Worm (Caenorhabditis elegans) whole organism, L4 larva: ENCODE data around the gene grd-9.

Experiments
- F49E8.2 ChIP-seq: sonication (generic microtip); optimal IDR thresholded peaks from 2 replicates; lab custom pipeline; 2016; ENCODE audit warnings: missing compliant biosample characterization, mild to moderate bottlenecking, missing genetic modification characterization, borderline replicate concordance
- T20F7.1 ChIP-seq: fragments of 200-800 bp; sonication (Bioruptor generic); optimal IDR thresholded peaks from 2 replicates; lab custom pipeline; 2018; ENCODE audit warnings: mild to moderate bottlenecking, missing genetic modification characterization, missing compliant biosample characterization
- T26A8.4 ChIP-seq: fragments of 200-800 bp; sonication (Bioruptor generic); IDR thresholded peaks from 2 replicates; pipeline ENCODE4 v1.3.6; 2022; ENCODE audit warnings: missing genetic modification characterization, missing compliant biosample characterization
- Y48G9A.11 ChIP-seq: fragments of 200-800 bp; sonication (Bioruptor generic); IDR thresholded peaks from 2 replicates; pipeline ENCODE4 v1.3.6; 2022; ENCODE audit warnings: missing genetic modification reagents, missing genetic modification characterization, missing compliant biosample characterization
- aha-1 ChIP-seq: fragments of 150-350 bp; peaks from one replicate; lab custom pipeline; 2014; ENCODE audit warnings: missing biosample characterization, missing genetic modification characterization
- aly-2 ChIP-seq: sonication (generic microtip); optimal IDR thresholded peaks from 2 replicates; lab custom pipeline; 2018; ENCODE audit warnings: missing biosample characterization, missing genetic modification characterization
- arid-1 ChIP-seq: fragments of 200-800 bp; sonication (Bioruptor generic); conservative IDR thresholded peaks from 2 replicates; pipeline ENCODE4 v1.3.6; 2022; ENCODE audit warnings: missing genetic modification reagents, missing genetic modification characterization, missing compliant biosample characterization
- attf-4 ChIP-seq: sonication (generic microtip); optimal IDR thresholded peaks from 3 replicates; lab custom pipeline; 2017; ENCODE audit warnings: missing biosample characterization, missing genetic modification characterization
- ceh-20 ChIP-seq: fragments of 200-800 bp; sonication (Bioruptor generic); IDR thresholded peaks from 2 replicates; pipeline ENCODE4 v1.3.6; 2022; ENCODE audit warnings: missing genetic modification reagents, missing genetic modification characterization, missing compliant biosample characterization
- ctbp-1 ChIP-seq: fragments of 200-800 bp; sonication (Bioruptor generic); IDR thresholded peaks from 2 replicates; pipeline ENCODE4 v1.3.6; 2022; ENCODE audit warnings: missing genetic modification reagents, missing genetic modification characterization, missing compliant biosample characterization
- daf-16 ChIP-seq, 3 experiments: sonication (generic microtip); optimal IDR thresholded peaks; 2 replicates each; lab custom pipeline; 2016 to 2017; ENCODE audit warnings: missing genetic modification characterization in 3 of 3, missing genetic modification reagents in 3 of 3, mild to moderate bottlenecking in 2 of 3, missing compliant biosample characterization in 2 of 3, missing biosample characterization in 1 of 3, moderate library complexity in 1 of 3
- daf-19 ChIP-seq: fragments of 200-800 bp; sonication (Bioruptor generic); conservative IDR thresholded peaks from 2 replicates; pipeline ENCODE4 v1.3.6; 2022; ENCODE audit warnings: missing genetic modification characterization, missing compliant biosample characterization
- dmd-6 ChIP-seq: fragments of 200-800 bp; sonication (Bioruptor generic); IDR thresholded peaks from 2 replicates; pipeline ENCODE4 v1.3.6; 2022; ENCODE audit warnings: missing genetic modification reagents, missing genetic modification characterization, missing compliant biosample characterization
- dmd-9 ChIP-seq: fragments of 200-800 bp; sonication (Bioruptor generic); IDR thresholded peaks from 2 replicates; pipeline ENCODE4 v1.3.6; 2022; ENCODE audit warnings: missing genetic modification reagents, missing genetic modification characterization, missing compliant biosample characterization
- dpl-1 ChIP-seq: fragments of 150-350 bp; optimal IDR thresholded peaks from 2 replicates; lab custom pipeline; 2014; ENCODE audit warnings: missing biosample characterization, missing genetic modification reagents, missing genetic modification characterization
- fkh-10 ChIP-seq: fragments of 150-350 bp; optimal IDR thresholded peaks from 2 replicates; lab custom pipeline; 2014; ENCODE audit warnings: missing biosample characterization, missing genetic modification reagents, missing genetic modification characterization
- fos-1 ChIP-seq: fragments of 150-350 bp; optimal IDR thresholded peaks from 2 replicates; lab custom pipeline; 2014; ENCODE audit warnings: missing biosample characterization, missing genetic modification characterization
- hlh-11 ChIP-seq: fragments of 200-800 bp; sonication (Bioruptor generic); optimal IDR thresholded peaks from 2 replicates; lab custom pipeline; 2018; ENCODE audit warnings: mild to moderate bottlenecking, missing genetic modification characterization, missing compliant biosample characterization
- hlh-30 ChIP-seq: sonication (generic microtip); optimal IDR thresholded peaks from 2 replicates; lab custom pipeline; 2017; ENCODE audit warnings: antibody characterized with exemption, mild to moderate bottlenecking, missing genetic modification characterization, missing compliant biosample characterization; ENCODE audit not compliant: insufficient read depth
- hmg-1.1 ChIP-seq: fragments of 200-800 bp; sonication (Bioruptor generic); IDR thresholded peaks from 2 replicates; pipeline ENCODE4 v1.3.6; 2022; ENCODE audit warnings: missing genetic modification reagents, missing genetic modification characterization, missing compliant biosample characterization
- jun-1 ChIP-seq: fragments of 150-350 bp; optimal IDR thresholded peaks from 2 replicates; lab custom pipeline; 2014; ENCODE audit warnings: missing biosample characterization, missing genetic modification reagents, missing genetic modification characterization
- lin-1 ChIP-seq: fragments of 200-800 bp; sonication (Bioruptor generic); IDR thresholded peaks from 2 replicates; pipeline ENCODE4 v1.3.6; 2022; ENCODE audit warnings: missing genetic modification reagents, missing genetic modification characterization, missing compliant biosample characterization
- lin-13 ChIP-seq: fragments of 150-350 bp; optimal IDR thresholded peaks from 2 replicates; lab custom pipeline; 2014; ENCODE audit warnings: missing biosample characterization, missing genetic modification reagents, missing genetic modification characterization
- lin-15B ChIP-seq: fragments of 150-350 bp; sonication (generic microtip); optimal IDR thresholded peaks from 3 replicates; lab custom pipeline; 2014; ENCODE audit warnings: missing biosample characterization, missing genetic modification characterization
- lsy-2 ChIP-seq, 2 experiments: fragments of 150-350 bp in 1 of 2; sonication (generic microtip) in 1 of 2; optimal IDR thresholded peaks; 2 replicates each; lab custom pipeline; 2014 to 2017; ENCODE audit warnings: missing biosample characterization in 2 of 2, missing genetic modification characterization in 2 of 2
- mdt-29 ChIP-seq: fragments of 200-800 bp; sonication (Bioruptor generic); IDR thresholded peaks from 2 replicates; pipeline ENCODE4 v1.3.6; 2022; ENCODE audit warnings: missing genetic modification reagents, missing genetic modification characterization, missing compliant biosample characterization
- mxl-2 ChIP-seq: fragments of 200-800 bp; sonication (Bioruptor generic); conservative IDR thresholded peaks from 2 replicates; pipeline ENCODE4 v1.3.6; 2022; ENCODE audit warnings: missing genetic modification reagents, missing genetic modification characterization, missing compliant biosample characterization
- nhr-11 ChIP-seq: fragments of 150-350 bp; optimal IDR thresholded peaks from 2 replicates; lab custom pipeline; 2014; ENCODE audit warnings: missing biosample characterization, missing genetic modification characterization
- nhr-111 ChIP-seq: fragments of 200-800 bp; sonication (Bioruptor generic); optimal IDR thresholded peaks from 2 replicates; lab custom pipeline; 2018; ENCODE audit warnings: mild to moderate bottlenecking, missing genetic modification characterization, missing compliant biosample characterization
- nhr-28 ChIP-seq: fragments of 150-350 bp; optimal IDR thresholded peaks from 2 replicates; lab custom pipeline; 2014; ENCODE audit warnings: missing biosample characterization, missing genetic modification characterization
- nhr-42 ChIP-seq: fragments of 200-800 bp; sonication (Bioruptor generic); IDR thresholded peaks from 2 replicates; pipeline ENCODE4 v1.3.6; 2022; ENCODE audit warnings: missing genetic modification characterization, missing compliant biosample characterization
- nhr-77 ChIP-seq: fragments of 150-350 bp; optimal IDR thresholded peaks from 2 replicates; lab custom pipeline; 2014; ENCODE audit warnings: missing biosample characterization, missing genetic modification characterization
- php-3 ChIP-seq: fragments of 200-800 bp; sonication (Bioruptor generic); IDR thresholded peaks from 2 replicates; pipeline ENCODE4 v1.3.6; 2022; ENCODE audit warnings: missing genetic modification reagents, missing genetic modification characterization, missing compliant biosample characterization
- rbr-2 ChIP-seq: sonication (generic microtip); optimal IDR thresholded peaks from 2 replicates; lab custom pipeline; 2016; ENCODE audit warnings: missing genotype, missing genetic modification characterization, missing compliant biosample characterization
- sdz-12 ChIP-seq: fragments of 200-800 bp; sonication (Bioruptor generic); optimal IDR thresholded peaks from 2 replicates; lab custom pipeline; 2018; ENCODE audit warnings: mild to moderate bottlenecking, missing genetic modification characterization, missing compliant biosample characterization
- snpc-1.2 ChIP-seq: fragments of 200-800 bp; sonication (Bioruptor generic); IDR thresholded peaks from 2 replicates; pipeline ENCODE4 v1.3.6; 2022; ENCODE audit warnings: missing genetic modification reagents, missing genetic modification characterization, missing compliant biosample characterization
- snpc-4 ChIP-seq: fragments of 150-350 bp; optimal IDR thresholded peaks from 2 replicates; lab custom pipeline; 2014; ENCODE audit warnings: missing biosample characterization, missing genetic modification characterization
- spr-1 ChIP-seq: sonication (generic microtip); optimal IDR thresholded peaks from 2 replicates; lab custom pipeline; 2016; ENCODE audit warnings: mild to moderate bottlenecking, missing genetic modification characterization, missing compliant biosample characterization
- unc-130 ChIP-seq: sonication (generic microtip); optimal IDR thresholded peaks from 2 replicates; lab custom pipeline; 2016; ENCODE audit warnings: missing genetic modification reagents, missing genetic modification characterization, missing compliant biosample characterization
- vab-7 ChIP-seq: fragments of 200-800 bp; sonication (Bioruptor generic); IDR thresholded peaks from 2 replicates; pipeline ENCODE4 v1.3.6; 2022; ENCODE audit warnings: missing genetic modification reagents, missing genetic modification characterization, missing compliant biosample characterization

The grd-9 gene

DNA sequence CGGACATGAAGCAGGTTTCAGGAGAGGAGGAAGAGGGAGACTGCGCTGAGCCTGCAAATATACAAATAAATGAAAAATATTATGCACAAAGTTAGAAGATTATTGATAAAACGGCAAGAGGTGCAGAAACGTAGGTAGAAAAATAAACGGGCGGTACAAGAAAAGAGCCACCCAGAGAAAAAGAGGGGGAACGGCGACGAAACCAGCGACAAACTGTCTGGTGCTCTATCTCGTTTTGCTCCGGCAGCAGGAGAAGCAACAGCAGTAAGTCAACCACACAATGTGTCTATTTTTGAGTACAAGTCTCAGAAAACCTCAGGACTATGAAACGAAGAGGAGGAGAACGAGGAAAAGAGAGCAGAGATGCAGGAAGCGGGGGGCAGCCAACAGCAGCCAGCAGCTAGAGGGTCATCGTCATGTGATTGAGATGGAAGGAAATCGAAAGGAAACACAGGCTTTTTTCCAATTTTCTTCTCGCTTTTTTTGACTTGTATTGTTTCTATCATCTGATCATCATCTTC is 49.4 kb upstream of the grd-9 start, which contains the start of gene F26F12.3 (continued):
- peak; percentile 35 for TF ChIP-seq spr-1 (tag; lab: Kevin White, UChicago)
- TF ChIP-seq dmd-9 (GFP tag; lab: Robert Waterston, UW) = no peak
- peak; percentile 88 for TF ChIP-seq dmd-6
- no peak for TF ChIP-seq T26A8.4
- TF ChIP-seq ceh-20 (GFP tag; lab: Robert Waterston, UW) = peak; percentile 8; the same call in 1 of the 2 replicates
- TF ChIP-seq lsy-2 (tag; optimal IDR thresholded peaks at IDR 0.05; lab: Kevin White, UChicago) = peak in 1 of 2 experiments; percentile 63
- TF ChIP-seq, all 104 proteins: peak for 37

DNA sequence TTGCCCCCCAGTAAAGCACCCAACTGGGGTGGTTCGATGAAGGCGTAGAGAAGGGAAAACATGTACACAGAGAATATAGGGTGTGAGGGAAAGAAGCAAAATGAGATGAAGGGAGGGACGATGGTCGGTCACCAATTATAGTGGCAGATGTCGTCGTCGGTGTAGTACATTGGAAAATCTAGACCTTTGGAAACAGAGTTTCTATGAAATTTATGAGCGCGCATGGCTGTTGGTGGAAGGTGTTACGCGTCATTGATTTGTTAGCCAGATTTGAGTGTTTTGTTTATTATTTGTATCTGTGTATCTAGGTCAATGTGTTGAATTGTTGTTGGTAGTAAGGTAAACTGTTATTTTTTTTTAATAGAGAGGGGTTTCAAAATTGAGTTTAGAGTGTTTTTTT is 48.4 kb upstream of the grd-9 start:
- TF ChIP-seq ctbp-1 (GFP tag; lab: Robert Waterston, UW) (no peak), nhr-77 (tag; lab: Kevin White, UChicago) (no peak), lin-15B (tag; lab: Kevin White, UChicago) (no peak), aha-1 (tag; lab: Kevin White, UChicago) (no peak), arid-1 (GFP tag; lab: Robert Waterston, UW) (no peak), spr-1 (tag; lab: Kevin White, UChicago) (no peak), attf-4 (no peak), sdz-12 (GFP tag; lab: Kevin White, UChicago) (no peak), snpc-4 (tag; lab: Kevin White, UChicago) (no peak), nhr-111 (GFP tag; lab: Kevin White, UChicago) (no peak), snpc-1.2 (no peak), lin-1 (GFP tag; lab: Robert Waterston, UW) (no peak), T20F7.1 (GFP tag; lab: Kevin White, UChicago) (no peak), mxl-2 (GFP tag; lab: Robert Waterston, UW) (no peak), aly-2 (tag; lab: Kevin White, UChicago) (no peak)

- TF ChIP-seq vab-7 (GFP tag; lab: Robert Waterston, UW) = no peak
- TF ChIP-seq lin-13 = no peak
- 0 out of 2 replicates have a peak, but pooled peaks have one; percentile 12 for TF ChIP-seq hmg-1.1 (GFP tag; lab: Robert Waterston, UW)
- TF ChIP-seq dmd-6 = peak; percentile 30
- TF ChIP-seq nhr-42 (GFP tag; lab: Robert Waterston, UW) = no peak
- TF ChIP-seq daf-19 (GFP tag; lab: Robert Waterston, UW) = no peak
- TF ChIP-seq hlh-30 = peak; percentile 59
- no peak for TF ChIP-seq php-3 (GFP tag; lab: Robert Waterston, UW)
- peak; percentile 60 for TF ChIP-seq fkh-10 (GFP tag; lab: Kevin White, UChicago)
- peak; percentile 43 for TF ChIP-seq hlh-11 (tag; lab: Kevin White, UChicago)
Measured at ce11 chrV:5848015-5848609, 47.0 kb upstream of the grd-9 start.

- no peak for TF ChIP-seq fos-1 (tag; lab: Kevin White, UChicago)
- TF ChIP-seq dmd-9 (GFP tag; lab: Robert Waterston, UW) = no peak
- TF ChIP-seq aha-1 (tag; lab: Kevin White, UChicago) = peak; percentile 74
Measured at ce11 chrV:5850671-5851070, 44.5 kb upstream of the grd-9 start.

DNA sequence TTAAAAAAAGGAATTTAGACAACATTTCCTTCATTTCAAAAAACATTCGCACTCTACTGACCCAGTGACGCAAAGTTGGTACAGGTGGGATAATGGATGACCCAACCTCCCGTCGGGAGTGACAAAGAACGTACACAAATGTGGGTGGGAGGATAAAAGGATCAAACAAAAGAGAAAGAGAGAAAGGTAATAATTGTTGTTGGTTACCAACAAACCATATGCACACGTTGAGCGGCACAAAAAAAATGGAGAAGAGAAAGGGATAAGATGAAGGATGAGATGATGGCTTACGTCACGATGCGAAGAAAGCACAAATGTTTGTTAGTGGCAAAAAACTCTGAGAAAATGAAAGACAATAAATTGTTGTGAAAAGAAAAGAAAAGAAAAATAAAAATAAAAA is 43.5 kb upstream of the grd-9 start:
- TF ChIP-seq nhr-11 (tag; lab: Kevin White, UChicago) (peak; percentile 38), jun-1 (tag; lab: Kevin White, UChicago) (no peak), rbr-2 (peak; percentile 15), Y48G9A.11 (GFP tag; lab: Robert Waterston, UW) (no peak), dpl-1 (GFP tag; lab: Kevin White, UChicago) (no peak), php-3 (GFP tag; lab: Robert Waterston, UW) (no peak), nhr-42 (GFP tag; lab: Robert Waterston, UW) (no peak), unc-130 (no peak), daf-16 (GFP tag; optimal IDR thresholded peaks at IDR 0.05; lab: Kevin White, UChicago) (peak in 1 of 2 experiments; percentile 67), daf-16 (tag; optimal IDR thresholded peaks at IDR 0.05; lab: Kevin White, UChicago) (no peak), mdt-29 (no peak), ctbp-1 (GFP tag; lab: Robert Waterston, UW) (no peak), nhr-28 (tag; lab: Kevin White, UChicago) (peak; percentile 12), F49E8.2 (no peak), hlh-11 (tag; lab: Kevin White, UChicago) (peak; percentile 29)
